Worm (Caenorhabditis elegans): ENCODE measurements around the gene Y110A2AL.7.

The Y110A2AL.7 gene

DNA sequence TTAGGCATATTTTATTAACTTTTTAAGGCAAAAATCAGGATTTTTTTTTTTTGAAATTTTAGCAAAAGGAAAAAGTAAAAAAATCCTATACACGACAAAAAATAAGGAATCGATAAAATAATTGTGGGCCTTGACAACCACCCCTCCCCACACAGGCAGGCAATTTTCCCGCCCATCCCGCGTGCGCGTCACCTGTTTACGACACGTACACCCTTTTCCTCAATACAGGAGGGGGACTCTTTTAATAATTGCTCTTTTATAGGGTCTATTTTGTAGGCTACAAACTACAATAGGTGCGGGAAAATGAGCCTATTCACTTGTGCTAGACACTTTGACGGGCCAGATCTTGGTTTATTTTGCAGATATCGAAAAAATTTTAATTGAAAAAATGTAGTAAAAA lies 10.4 kb downstream of the Y110A2AL.7 start:
- TF ChIP-seq php-3 (GFP tag; IDR thresholded peaks at IDR 0.05) (0 out of 2 replicates have a peak, but pooled peaks have one; percentile 11), daf-16 (GFP tag; optimal IDR thresholded peaks at IDR 0.05) (no peak), daf-16 (tag; optimal IDR thresholded peaks at IDR 0.05) (peak; percentile 39), nhr-6 (tag; optimal IDR thresholded peaks at IDR 0.05) (no peak), hlh-30 (tag; optimal IDR thresholded peaks at IDR 0.05; ENCODE audit: insufficient read depth) (peak; percentile 55)

DNA sequence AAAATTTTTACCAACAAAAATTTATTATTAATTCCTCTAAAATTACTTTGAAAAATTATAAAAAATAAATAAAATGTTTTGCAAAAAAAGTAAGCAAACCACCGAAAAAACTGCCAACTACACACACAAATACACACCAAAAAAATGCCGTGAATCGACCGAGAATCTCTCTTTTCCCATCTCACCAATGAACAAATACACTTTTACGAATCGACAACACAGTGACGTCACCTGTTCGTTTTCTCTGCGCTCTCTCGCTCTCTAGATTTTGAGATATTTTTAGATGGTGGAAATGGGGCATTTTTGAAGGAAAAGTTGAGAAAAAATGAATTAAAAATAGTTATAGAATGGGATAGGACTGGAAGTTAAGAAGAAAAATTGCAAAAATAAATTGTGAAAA lies 10.9 kb downstream of the Y110A2AL.7 start:
- TF ChIP-seq saeg-2 (GFP tag; IDR thresholded peaks at IDR 0.05) (no peak), ztf-11 (tag; optimal IDR thresholded peaks at IDR 0.05) (no peak), aly-2 (tag; optimal IDR thresholded peaks at IDR 0.05) (no peak), lim-7 (GFP tag; IDR thresholded peaks at IDR 0.05) (no peak), mes-2 (tag; optimal IDR thresholded peaks at IDR 0.05; ENCODE audit: poor library complexity, severe bottlenecking) (no peak), dmd-6 (GFP tag; IDR thresholded peaks at IDR 0.05) (peak; percentile 22; the same call in 1 of the 2 replicates), nhr-48 (tag; optimal IDR thresholded peaks at IDR 0.05) (no peak), nhr-6 (tag; optimal IDR thresholded peaks at IDR 0.05) (peak; percentile 25), hlh-11 (tag; optimal IDR thresholded peaks at IDR 0.05) (peak; percentile 9), daf-19 (GFP tag; conservative IDR thresholded peaks at IDR 0.05) (no peak), daf-8 (GFP tag; IDR thresholded peaks at IDR 0.05) (no peak), F26F4.8 (GFP tag; conservative IDR thresholded peaks at IDR 0.05) (no peak), ZK546.5 (tag; optimal IDR thresholded peaks at IDR 0.05) (no peak), hif-1 (tag; optimal IDR thresholded peaks at IDR 0.05) (no peak), nhr-28 (tag; optimal IDR thresholded peaks at IDR 0.05) (peak; percentile 53), lsy-2 (tag; optimal IDR thresholded peaks at IDR 0.05) (peak in 1 of 2 experiments; percentile 38), jun-1 (tag; optimal IDR thresholded peaks at IDR 0.05) (no peak), aha-1 (tag) (peak; percentile 36), pha-4 (GFP tag; IDR thresholded peaks at IDR 0.05) (no peak), pha-4 (tag; optimal IDR thresholded peaks at IDR 0.05) (peak; percentile 50), daf-16 (GFP tag; optimal IDR thresholded peaks at IDR 0.05) (peak in 1 of 2 experiments; percentile 11), daf-16 (tag; optimal IDR thresholded peaks at IDR 0.05) (peak; percentile 40)

ce11 chrII:2831173-2831572 lies 11.8 kb downstream of the Y110A2AL.7 start, which contains the start of gene K12H6.6:
TSS of gene K12H6.6 (minus strand) at chrII:2831233.
- TF ChIP-seq daf-16 (GFP tag; optimal IDR thresholded peaks at IDR 0.05) (no peak), daf-16 (tag; optimal IDR thresholded peaks at IDR 0.05) (peak; percentile 2), ceh-20 (GFP tag; IDR thresholded peaks at IDR 0.05) (no peak), lsy-2 (tag; optimal IDR thresholded peaks at IDR 0.05) (peak in 1 of 2 experiments; percentile 24), set-16 (GFP tag; IDR thresholded peaks at IDR 0.05) (no peak), dmd-6 (GFP tag; IDR thresholded peaks at IDR 0.05) (0 out of 2 replicates have a peak, but pooled peaks have one; percentile 19), hlh-30 (tag; optimal IDR thresholded peaks at IDR 0.05; ENCODE audit: insufficient read depth) (peak; percentile 81), ces-1 (GFP tag; optimal IDR thresholded peaks at IDR 0.05) (no peak), ceh-28 (tag; optimal IDR thresholded peaks at IDR 0.05) (no peak), dmd-8 (GFP tag; IDR thresholded peaks at IDR 0.05) (no peak), zfp-2 (tag; optimal IDR thresholded peaks at IDR 0.05) (no peak), ztf-7 (tag; optimal IDR thresholded peaks at IDR 0.05) (no peak), ceh-82 (tag; optimal IDR thresholded peaks at IDR 0.05) (no peak), lin-38 (GFP tag; IDR thresholded peaks at IDR 0.05) (no peak), nhr-102 (tag; optimal IDR thresholded peaks at IDR 0.05) (no peak), mep-1 (tag; optimal IDR thresholded peaks at IDR 0.05) (no peak), nhr-10 (tag; optimal IDR thresholded peaks at IDR 0.05) (no peak), F26F4.8 (GFP tag; conservative IDR thresholded peaks at IDR 0.05) (no peak), mdl-1 (tag; optimal IDR thresholded peaks at IDR 0.05) (no peak), aha-1 (tag) (peak; percentile 65), lin-29 (GFP tag; IDR thresholded peaks at IDR 0.05) (no peak), Y48G9A.11 (GFP tag; IDR thresholded peaks at IDR 0.05) (no peak), hlh-11 (tag; optimal IDR thresholded peaks at IDR 0.05) (peak; percentile 29), vab-7 (GFP tag; IDR thresholded peaks at IDR 0.05) (no peak), unc-130 (GFP tag; optimal IDR thresholded peaks at IDR 0.05) (no peak), nhr-41 (GFP tag; IDR thresholded peaks at IDR 0.05) (no peak), nhr-25 (tag; optimal IDR thresholded peaks at IDR 0.05; ENCODE audit: borderline replicate concordance, insufficient read depth) (no peak), lir-3 (tag; optimal IDR thresholded peaks at IDR 0.05) (no peak), dve-1 (tag; optimal IDR thresholded peaks at IDR 0.05; ENCODE audit: insufficient read depth) (peak; percentile 11), egl-43 (GFP tag; IDR thresholded peaks at IDR 0.05) (no peak), nhr-77 (tag; optimal IDR thresholded peaks at IDR 0.05) (no peak), nhr-28 (tag; optimal IDR thresholded peaks at IDR 0.05) (peak; percentile 17)
